Fruit fly (Drosophila melanogaster): ENCODE data around the gene Wwox.

Wwox gene

DNA sequence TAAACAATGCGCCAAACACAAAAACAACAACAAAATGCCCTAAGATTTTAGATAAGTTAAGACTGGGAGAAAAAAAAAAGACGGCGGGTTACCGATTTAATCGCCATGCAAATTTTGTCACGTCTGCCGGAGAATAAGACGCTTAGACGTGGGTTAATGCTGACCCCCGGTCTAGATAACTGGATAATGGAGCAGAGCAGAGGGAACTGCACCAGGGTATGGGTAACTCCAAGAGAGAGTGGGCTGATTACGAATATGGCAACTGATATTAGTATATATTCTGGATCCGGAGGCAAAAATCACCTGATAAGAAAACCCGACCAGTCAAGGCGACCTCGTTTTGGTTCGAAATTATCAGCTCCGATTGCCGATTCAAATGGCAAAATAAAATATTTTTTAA is 34.1 kb downstream of the Wwox start:
- no peak for TF ChIP-seq Dfd (GFP tag; optimal IDR thresholded peaks at IDR 0.05)
- TF ChIP-seq Mio (GFP tag; optimal IDR thresholded peaks at IDR 0.05): no peak
- peak; percentile 25 for TF ChIP-seq CrebA (GFP tag; optimal IDR thresholded peaks at IDR 0.05; ENCODE audit: borderline replicate concordance)
- no peak for TF ChIP-seq brk (GFP tag; optimal IDR thresholded peaks at IDR 0.05)
- no peak for TF ChIP-seq Vsx2 (GFP tag; optimal IDR thresholded peaks at IDR 0.05; ENCODE audit: partially characterized antibody)
- TF ChIP-seq dl (GFP tag; optimal IDR thresholded peaks at IDR 0.05; ENCODE audit: insufficient read depth in 1 of 2, partially characterized antibody in 2 of 2): no peak
- no peak for TF ChIP-seq Rel (GFP tag; optimal IDR thresholded peaks at IDR 0.05)
- TF ChIP-seq Rel (tag; optimal IDR thresholded peaks at IDR 0.05): peak; percentile 19

DNA sequence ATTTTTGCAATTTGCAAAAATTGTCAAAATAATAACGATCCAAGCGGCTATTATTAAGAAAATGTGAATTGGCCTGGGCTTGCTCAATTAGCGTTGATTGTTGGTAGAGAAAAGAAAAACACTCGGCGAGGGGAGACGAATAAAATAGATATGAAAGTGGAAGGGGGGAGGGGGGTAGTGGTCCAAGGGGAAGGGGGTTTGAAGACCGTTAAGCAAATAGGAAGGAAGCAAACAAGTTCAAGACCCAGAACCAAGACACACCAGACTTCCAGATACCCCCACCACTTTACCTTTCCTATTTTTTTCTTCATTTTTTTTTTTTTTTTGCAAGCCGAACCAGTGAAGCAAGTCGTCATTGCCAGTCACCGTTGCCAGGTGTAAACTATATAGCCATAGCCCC is 34.8 kb downstream of the Wwox start:
- TF ChIP-seq dl (GFP tag; optimal IDR thresholded peaks at IDR 0.05; ENCODE audit: insufficient read depth in 1 of 2, partially characterized antibody in 2 of 2) (no peak), usp (GFP tag; optimal IDR thresholded peaks at IDR 0.05) (no peak), pan (optimal IDR thresholded peaks at IDR 0.05) (no peak), rgr (GFP tag; optimal IDR thresholded peaks at IDR 0.05) (no peak), CG9705 (GFP tag; optimal IDR thresholded peaks at IDR 0.05) (no peak), woc (GFP tag; optimal IDR thresholded peaks at IDR 0.05) (no peak), Abd-B (GFP tag; optimal IDR thresholded peaks at IDR 0.05) (no peak), Vsx2 (GFP tag; optimal IDR thresholded peaks at IDR 0.05; ENCODE audit: partially characterized antibody) (no peak), tai (GFP tag; optimal IDR thresholded peaks at IDR 0.05) (no peak), Mio (GFP tag; optimal IDR thresholded peaks at IDR 0.05) (no peak), N (GFP tag; optimal IDR thresholded peaks at IDR 0.05) (no peak), Rel (GFP tag; optimal IDR thresholded peaks at IDR 0.05) (no peak), Rel (tag; optimal IDR thresholded peaks at IDR 0.05) (no peak), lola (GFP tag; optimal IDR thresholded peaks at IDR 0.05) (no peak), foxo (GFP tag; optimal IDR thresholded peaks at IDR 0.05) (no peak), Hr78 (GFP tag; optimal IDR thresholded peaks at IDR 0.05) (no peak)

DNA sequence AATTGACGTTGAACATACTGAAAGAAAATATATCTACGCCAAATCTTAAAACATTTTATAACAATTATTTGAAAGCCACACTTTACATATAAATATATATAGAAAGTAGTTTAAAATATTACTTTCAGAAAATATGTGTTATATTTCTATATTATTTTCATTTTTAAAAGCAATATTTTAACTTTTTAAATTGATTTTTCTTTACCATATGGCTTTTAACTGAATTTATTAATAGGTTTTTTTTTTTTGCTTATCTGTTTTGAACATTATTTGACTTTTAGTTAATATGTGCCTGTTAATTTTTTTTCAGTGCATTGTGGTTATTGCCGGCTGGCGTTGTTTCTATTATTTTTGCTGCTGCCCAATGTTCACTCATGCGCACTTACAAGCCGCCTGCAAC is 36.0 kb downstream of the Wwox start:
- TF ChIP-seq Sp1 (GFP tag; optimal IDR thresholded peaks at IDR 0.05) (no peak), foxo (GFP tag; optimal IDR thresholded peaks at IDR 0.05) (peak in 1 of 2 experiments; percentile 2)

DNA sequence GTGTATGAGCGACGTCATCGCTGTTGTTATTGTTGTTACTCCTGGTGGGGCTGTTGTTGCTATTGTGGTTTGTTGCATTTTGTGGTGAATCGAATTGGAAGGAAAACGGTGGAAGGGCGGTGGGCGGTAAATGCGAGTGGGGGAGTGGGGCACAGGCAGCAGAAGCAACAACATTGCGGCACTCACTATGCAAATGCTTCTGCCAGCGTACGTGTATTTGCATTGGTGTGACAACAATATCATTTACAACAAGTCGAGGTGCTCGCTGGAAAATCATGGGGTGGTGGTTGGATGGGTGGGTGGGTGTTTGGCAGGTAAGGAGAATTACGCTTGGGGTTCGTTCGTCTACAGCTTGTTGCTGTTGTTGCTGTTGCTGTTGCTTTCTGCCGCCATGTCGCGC is 36.4 kb downstream of the Wwox start:
- no peak for TF ChIP-seq ey (GFP tag; optimal IDR thresholded peaks at IDR 0.05)
- TF ChIP-seq CG9705 (GFP tag; optimal IDR thresholded peaks at IDR 0.05): no peak
- no peak for TF ChIP-seq Hr83 (GFP tag; optimal IDR thresholded peaks at IDR 0.05; ENCODE audit: poor library complexity, severe bottlenecking)
- TF ChIP-seq Hnf4 (GFP tag; optimal IDR thresholded peaks at IDR 0.05): no peak
- TF ChIP-seq rgr (GFP tag; optimal IDR thresholded peaks at IDR 0.05): no peak
- no peak for TF ChIP-seq Myc (optimal IDR thresholded peaks at IDR 0.05)
- TF ChIP-seq foxo (GFP tag; optimal IDR thresholded peaks at IDR 0.05): no peak
- no peak for TF ChIP-seq Hr78 (GFP tag; optimal IDR thresholded peaks at IDR 0.05)
- TF ChIP-seq fru (GFP tag; optimal IDR thresholded peaks at IDR 0.05): no peak

DNA sequence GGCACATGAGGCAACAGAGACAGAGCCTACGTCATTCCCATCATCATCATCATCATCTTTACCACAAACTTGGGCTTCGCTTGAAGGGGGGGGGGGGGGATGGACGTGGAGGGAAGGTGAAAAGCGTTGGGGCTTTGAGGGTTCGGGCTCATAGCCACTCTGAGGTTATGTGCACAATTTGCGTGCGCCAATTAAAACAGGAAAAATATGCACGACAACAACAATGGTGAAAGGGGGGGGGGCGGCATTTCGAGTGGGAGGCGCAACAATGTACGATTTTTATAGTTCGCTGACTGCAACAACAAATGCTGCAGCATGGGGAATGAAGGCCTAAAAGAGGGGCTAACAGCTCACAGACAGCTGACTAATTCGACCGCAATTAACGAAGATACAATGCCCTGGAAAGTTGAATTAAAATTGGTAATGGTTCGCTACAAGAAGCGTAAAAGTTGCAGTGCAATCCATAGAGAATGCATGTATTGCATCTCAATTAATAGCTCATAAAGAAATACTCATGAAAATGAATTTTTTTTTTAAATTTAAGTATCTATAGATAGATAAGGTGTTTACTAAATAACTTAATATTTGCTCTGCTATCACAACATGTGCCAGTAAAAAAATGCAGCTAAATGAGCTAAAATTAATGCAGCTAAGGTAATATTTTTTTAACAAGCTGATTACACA is 37.1 kb downstream of the Wwox start:
- TF ChIP-seq jim (GFP tag; optimal IDR thresholded peaks at IDR 0.05) (no peak), dmrt93B (GFP tag; optimal IDR thresholded peaks at IDR 0.05) (no peak), woc (GFP tag; optimal IDR thresholded peaks at IDR 0.05) (no peak), brk (GFP tag; optimal IDR thresholded peaks at IDR 0.05) (no peak), N (GFP tag; optimal IDR thresholded peaks at IDR 0.05) (no peak), br (GFP tag; optimal IDR thresholded peaks at IDR 0.05) (no peak), Jra (GFP tag; optimal IDR thresholded peaks at IDR 0.05) (no peak), Vsx2 (GFP tag; optimal IDR thresholded peaks at IDR 0.05; ENCODE audit: partially characterized antibody) (no peak), Hr83 (GFP tag; optimal IDR thresholded peaks at IDR 0.05; ENCODE audit: poor library complexity, severe bottlenecking) (no peak), psq (GFP tag; optimal IDR thresholded peaks at IDR 0.05) (no peak), sv (GFP tag; optimal IDR thresholded peaks at IDR 0.05) (no peak)
